Worm (Caenorhabditis elegans) whole organism, L4 larva: ENCODE measurements around the gene twk-20.

Experiments
- hlh-30 ChIP-seq: sonication (generic microtip); optimal IDR thresholded peaks from 2 replicates; lab custom pipeline; 2017; ENCODE audit warnings: antibody characterized with exemption, mild to moderate bottlenecking, missing genetic modification characterization, missing compliant biosample characterization; ENCODE audit not compliant: insufficient read depth
- lin-13 ChIP-seq: fragments of 150-350 bp; optimal IDR thresholded peaks from 2 replicates; lab custom pipeline; 2014; ENCODE audit warnings: missing biosample characterization, missing genetic modification reagents, missing genetic modification characterization
- nhr-237 ChIP-seq: sonication (generic microtip); optimal IDR thresholded peaks from 2 replicates; lab custom pipeline; 2017; ENCODE audit warnings: missing biosample characterization, missing genetic modification characterization
- snpc-4 ChIP-seq: fragments of 150-350 bp; optimal IDR thresholded peaks from 2 replicates; lab custom pipeline; 2014; ENCODE audit warnings: missing biosample characterization, missing genetic modification characterization

ce11 chrX:13598021-13598499 lies 41.6 kb upstream of the twk-20 start, which contains the start of gene bra-1:
- TF ChIP-seq hlh-30 (peak; percentile 90), nhr-237 (tag; lab: Kevin White, UChicago) (no peak), lin-13 (GFP tag; lab: Kevin White, UChicago) (no peak), snpc-4 (tag; lab: Kevin White, UChicago) (no peak)
